Worm (Caenorhabditis elegans) whole organism, young adult: ENCODE data around the gene tbc-14.

ENCODE experiments used
- F10E7.11 ChIP-seq: sonication (generic microtip); optimal IDR thresholded peaks from 2 replicates; lab custom pipeline; 2017; ENCODE audit warnings: mild to moderate bottlenecking, missing genetic modification characterization, moderate library complexity, missing compliant biosample characterization
- ama-1 ChIP-seq, 3 experiments: fragments of 150-350 bp in 1 of 3; sonication (generic microtip) in 2 of 3; optimal IDR thresholded peaks; 2 replicates each; lab custom pipeline; 2014 to 2018; ENCODE audit warnings: missing biosample characterization in 2 of 3, missing genetic modification characterization in 2 of 3, missing genetic modification reagents in 2 of 3
- lir-1 ChIP-seq: fragments of 200-800 bp; sonication (Bioruptor generic); conservative IDR thresholded peaks from 2 replicates; pipeline ENCODE4 v1.3.6; 2022; ENCODE audit warnings: missing genetic modification reagents, missing genetic modification characterization, missing compliant biosample characterization
- sea-2 ChIP-seq: fragments of 200-800 bp; sonication (Bioruptor generic); IDR thresholded peaks from 2 replicates; pipeline ENCODE4 v1.3.6; 2022; ENCODE audit warnings: missing genetic modification characterization, missing compliant biosample characterization

DNA sequence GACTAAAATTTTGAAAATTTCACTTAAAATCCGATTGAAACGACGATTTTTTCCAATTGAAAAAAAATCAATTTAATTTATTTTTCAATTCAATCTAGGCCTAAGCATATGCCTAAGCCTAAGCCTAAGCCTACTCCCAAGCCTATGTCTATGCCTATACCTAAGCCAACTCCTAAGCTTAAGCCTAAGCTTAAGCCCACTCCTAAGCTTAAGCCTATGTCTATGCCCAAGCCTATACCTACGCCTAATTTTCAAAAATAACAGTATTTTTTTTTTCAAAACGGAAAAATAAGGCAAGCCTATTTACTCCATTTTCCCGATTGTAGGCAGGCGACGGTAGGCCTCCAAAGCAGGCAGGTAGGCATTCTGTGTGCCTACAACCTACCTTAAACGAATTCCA lies 3.1 kb downstream of the tbc-14 start:
- TF ChIP-seq ama-1 (optimal IDR thresholded peaks at IDR 0.05; lab: Kevin White, UChicago), result no peak
- no peak for TF ChIP-seq ama-1 (GFP tag; optimal IDR thresholded peaks at IDR 0.05; lab: Kevin White, UChicago)
- TF ChIP-seq sea-2 (GFP tag; lab: Robert Waterston, UW), result no peak
- TF ChIP-seq lir-1 (GFP tag; lab: Robert Waterston, UW), result no peak
- no peak for TF ChIP-seq F10E7.11
